ENCODE assay signal across 1 fruit fly cellular context in genomic region chr2L:5982334-5982987, dm6.
TF ChIP-seq lines count a peak whose summit lies in the region.

No protein-coding gene starts in this region.

TF ChIP-seq in whole organism, embryonic, 481 proteins besides CTCF, POLR2A, EP300 and RAD21 (continued from another document and continues in another):
- TF ChIP-seq eyg (GFP tag; optimal IDR thresholded peaks at IDR 0.05; lab: Kevin White, UChicago) = peak; percentile 49
- no peak for TF ChIP-seq gcm2 (GFP tag; optimal IDR thresholded peaks at IDR 0.05; lab: Kevin White, UChicago)
- TF ChIP-seq sqz (GFP tag; optimal IDR thresholded peaks at IDR 0.05; lab: Kevin White, UChicago) = peak; percentile 8
- peak; percentile 56 for TF ChIP-seq CHES-1-like (GFP tag; optimal IDR thresholded peaks at IDR 0.05; lab: Kevin White, UChicago)
- TF ChIP-seq otp (GFP tag; IDR thresholded peaks at IDR 0.05; lab: Robert Waterston, UW) = no peak
- TF ChIP-seq dati (GFP tag; IDR thresholded peaks at IDR 0.05; lab: Robert Waterston, UW) = no peak
- TF ChIP-seq crc (GFP tag; optimal IDR thresholded peaks at IDR 0.05; lab: Kevin White, UChicago) = no peak
- no peak for TF ChIP-seq mam (GFP tag; optimal IDR thresholded peaks at IDR 0.05; lab: Kevin White, UChicago)
- TF ChIP-seq disco-r (GFP tag; optimal IDR thresholded peaks at IDR 0.05; lab: Kevin White, UChicago) = no peak
- TF ChIP-seq CG7786 (GFP tag; optimal IDR thresholded peaks at IDR 0.05; lab: Kevin White, UChicago) = peak; percentile 11
- TF ChIP-seq tap (tag; optimal IDR thresholded peaks at IDR 0.05; lab: Kevin White, UChicago) = no peak
- TF ChIP-seq D19B (GFP tag; optimal IDR thresholded peaks at IDR 0.05; lab: Kevin White, UChicago) = no peak
- peak; percentile 19 for TF ChIP-seq CG30403 (GFP tag; optimal IDR thresholded peaks at IDR 0.05; lab: Kevin White, UChicago)
- TF ChIP-seq Trl (optimal IDR thresholded peaks at IDR 0.05; lab: Kevin White, UChicago) = no peak
- peak; percentile 36 for TF ChIP-seq Trl (GFP tag; optimal IDR thresholded peaks at IDR 0.05; lab: Kevin White, UChicago)
- no peak for TF ChIP-seq cato (GFP tag; optimal IDR thresholded peaks at IDR 0.05; lab: Kevin White, UChicago; ENCODE audit: borderline replicate concordance)
- no peak for TF ChIP-seq CG10274 (GFP tag; optimal IDR thresholded peaks at IDR 0.05; lab: Kevin White, UChicago)
- TF ChIP-seq run (tag; optimal IDR thresholded peaks at IDR 0.05; lab: Kevin White, UChicago) = no peak
- no peak for TF ChIP-seq CG18764 (GFP tag; optimal IDR thresholded peaks at IDR 0.05; lab: Kevin White, UChicago)
- no peak for TF ChIP-seq Stat92E (GFP tag; optimal IDR thresholded peaks at IDR 0.05; lab: Kevin White, UChicago)
- TF ChIP-seq hb (GFP tag; IDR thresholded peaks at IDR 0.05; lab: Robert Waterston, UW; ENCODE audit: partially characterized antibody) = no peak
- TF ChIP-seq en (GFP tag; optimal IDR thresholded peaks at IDR 0.05; lab: Kevin White, UChicago) = no peak
- TF ChIP-seq ab (GFP tag; optimal IDR thresholded peaks at IDR 0.05; lab: Kevin White, UChicago) = no peak
- peak; percentile 11 for TF ChIP-seq CG18262 (tag; optimal IDR thresholded peaks at IDR 0.05; lab: Kevin White, UChicago)
- no peak for TF ChIP-seq Bteb2 (GFP tag; optimal IDR thresholded peaks at IDR 0.05; lab: Kevin White, UChicago)
- peak; percentile 9 for TF ChIP-seq zf30C (GFP tag; optimal IDR thresholded peaks at IDR 0.05; lab: Kevin White, UChicago)
- no peak for TF ChIP-seq bbx (GFP tag; IDR thresholded peaks at IDR 0.05; lab: Robert Waterston, UW; ENCODE audit: partially characterized antibody)
- TF ChIP-seq Vsx1 (GFP tag; optimal IDR thresholded peaks at IDR 0.05; lab: Kevin White, UChicago) = no peak
- no peak for TF ChIP-seq TFAM (GFP tag; optimal IDR thresholded peaks at IDR 0.05; lab: Kevin White, UChicago)
- no peak for TF ChIP-seq CG7963 (GFP tag; IDR thresholded peaks at IDR 0.05; lab: Robert Waterston, UW; ENCODE audit: partially characterized antibody)
- no peak for TF ChIP-seq Tbp (GFP tag; optimal IDR thresholded peaks at IDR 0.05; lab: Kevin White, UChicago)
- TF ChIP-seq CG17359 (tag; optimal IDR thresholded peaks at IDR 0.05; lab: Kevin White, UChicago) = peak; percentile 9
- TF ChIP-seq prd (optimal IDR thresholded peaks at IDR 0.05; lab: Kevin White, UChicago) = no peak
- TF ChIP-seq prd (GFP tag; IDR thresholded peaks at IDR 0.05; lab: Robert Waterston, UW) = no peak
- no peak for TF ChIP-seq H2.0 (GFP tag; IDR thresholded peaks at IDR 0.05; lab: Robert Waterston, UW)
- peak; percentile 38 for TF ChIP-seq lbe (GFP tag; optimal IDR thresholded peaks at IDR 0.05; lab: Kevin White, UChicago)
- TF ChIP-seq so (GFP tag; IDR thresholded peaks at IDR 0.05; lab: Robert Waterston, UW) = no peak
- TF ChIP-seq CG4360 (GFP tag; IDR thresholded peaks at IDR 0.05; lab: Robert Waterston, UW) = no peak
- TF ChIP-seq CG3847 (GFP tag; IDR thresholded peaks at IDR 0.05; lab: Robert Waterston, UW) = no peak
- TF ChIP-seq CG10366 (GFP tag; IDR thresholded peaks at IDR 0.05; lab: Robert Waterston, UW) = no peak
- TF ChIP-seq CG18599 (GFP tag; optimal IDR thresholded peaks at IDR 0.05; lab: Kevin White, UChicago) = peak; percentile 51
- TF ChIP-seq CG12155 (GFP tag; optimal IDR thresholded peaks at IDR 0.05; lab: Kevin White, UChicago) = peak; percentile 51
- no peak for TF ChIP-seq crp (GFP tag; optimal IDR thresholded peaks at IDR 0.05; lab: Kevin White, UChicago)
- TF ChIP-seq CG2120 (GFP tag; optimal IDR thresholded peaks at IDR 0.05; lab: Kevin White, UChicago) = peak; percentile 58
- TF ChIP-seq D (optimal IDR thresholded peaks at IDR 0.05; lab: Kevin White, UChicago) = no peak
- no peak for TF ChIP-seq D (GFP tag; optimal IDR thresholded peaks at IDR 0.05; lab: Kevin White, UChicago)
- no peak for TF ChIP-seq CG12236 (GFP tag; optimal IDR thresholded peaks at IDR 0.05; lab: Kevin White, UChicago)
- no peak for TF ChIP-seq gsb (GFP tag; IDR thresholded peaks at IDR 0.05; lab: Robert Waterston, UW)
- TF ChIP-seq Hr39 (optimal IDR thresholded peaks at IDR 0.05; lab: Kevin White, UChicago) = no peak
- TF ChIP-seq knrl (GFP tag; IDR thresholded peaks at IDR 0.05; lab: Robert Waterston, UW; ENCODE audit: partially characterized antibody) = no peak
- TF ChIP-seq salm (tag; optimal IDR thresholded peaks at IDR 0.05; lab: Kevin White, UChicago) = no peak
- TF ChIP-seq Hmx (GFP tag; optimal IDR thresholded peaks at IDR 0.05; lab: Kevin White, UChicago) = no peak
- TF ChIP-seq CG5180 (GFP tag; optimal IDR thresholded peaks at IDR 0.05; lab: Kevin White, UChicago) = peak; percentile 93
- no peak for TF ChIP-seq lmd (GFP tag; IDR thresholded peaks at IDR 0.05; lab: Robert Waterston, UW)
- TF ChIP-seq Camta (GFP tag; optimal IDR thresholded peaks at IDR 0.05; lab: Kevin White, UChicago) = peak; percentile 28
- no peak for TF ChIP-seq mld (GFP tag; IDR thresholded peaks at IDR 0.05; lab: Robert Waterston, UW; ENCODE audit: partially characterized antibody)
- peak; percentile 54 for TF ChIP-seq B-H2 (GFP tag; optimal IDR thresholded peaks at IDR 0.05; lab: Kevin White, UChicago)
- no peak for TF ChIP-seq Optix (GFP tag; IDR thresholded peaks at IDR 0.05; lab: Robert Waterston, UW)
- no peak for TF ChIP-seq CG6175 (GFP tag; IDR thresholded peaks at IDR 0.05; lab: Robert Waterston, UW)
- no peak for TF ChIP-seq CG7357 (GFP tag; IDR thresholded peaks at IDR 0.05; lab: Robert Waterston, UW)
- TF ChIP-seq CG17361 (GFP tag; IDR thresholded peaks at IDR 0.05; lab: Robert Waterston, UW) = no peak
- TF ChIP-seq repo (GFP tag; optimal IDR thresholded peaks at IDR 0.05; lab: Kevin White, UChicago) = no peak
- TF ChIP-seq CG14965 (GFP tag; optimal IDR thresholded peaks at IDR 0.05; lab: Kevin White, UChicago; ENCODE audit: borderline replicate concordance) = no peak
- TF ChIP-seq CG2202 (tag; optimal IDR thresholded peaks at IDR 0.05; lab: Kevin White, UChicago) = no peak
- TF ChIP-seq Lim3 (GFP tag; IDR thresholded peaks at IDR 0.05; lab: Robert Waterston, UW) = no peak
- TF ChIP-seq CG9797 (GFP tag; optimal IDR thresholded peaks at IDR 0.05; lab: Kevin White, UChicago) = no peak
- no peak for TF ChIP-seq CG5953 (GFP tag; IDR thresholded peaks at IDR 0.05; lab: Robert Waterston, UW)
- peak; percentile 2 for TF ChIP-seq kay (GFP tag; optimal IDR thresholded peaks at IDR 0.05; lab: Kevin White, UChicago)
- no peak for TF ChIP-seq Kr (GFP tag; optimal IDR thresholded peaks at IDR 0.05; lab: Kevin White, UChicago)
- TF ChIP-seq Mes4 (GFP tag; optimal IDR thresholded peaks at IDR 0.05; lab: Kevin White, UChicago) = peak; percentile 23
- TF ChIP-seq fu2 (GFP tag; optimal IDR thresholded peaks at IDR 0.05; lab: Kevin White, UChicago) = peak; percentile 26
- no peak for TF ChIP-seq gem (tag; optimal IDR thresholded peaks at IDR 0.05; lab: Kevin White, UChicago)
- TF ChIP-seq Sry-β (GFP tag; optimal IDR thresholded peaks at IDR 0.05; lab: Kevin White, UChicago) = no peak
- no peak for TF ChIP-seq CG32532 (GFP tag; IDR thresholded peaks at IDR 0.05; lab: Robert Waterston, UW)
- TF ChIP-seq CG2875 (GFP tag; optimal IDR thresholded peaks at IDR 0.05; lab: Kevin White, UChicago) = no peak
- peak; percentile 13 for TF ChIP-seq CG9609 (GFP tag; optimal IDR thresholded peaks at IDR 0.05; lab: Kevin White, UChicago)
- no peak for TF ChIP-seq Mrtf (GFP tag; IDR thresholded peaks at IDR 0.05; lab: Robert Waterston, UW)
- no peak for TF ChIP-seq NFAT (GFP tag; IDR thresholded peaks at IDR 0.05; lab: Robert Waterston, UW)
- TF ChIP-seq luna (GFP tag; optimal IDR thresholded peaks at IDR 0.05; lab: Kevin White, UChicago) = no peak
- TF ChIP-seq Dfd (GFP tag; optimal IDR thresholded peaks at IDR 0.05; lab: Kevin White, UChicago) = no peak
- peak; percentile 26 for TF ChIP-seq kni (GFP tag; optimal IDR thresholded peaks at IDR 0.05; lab: Kevin White, UChicago)
- no peak for TF ChIP-seq CG8089 (GFP tag; optimal IDR thresholded peaks at IDR 0.05; lab: Kevin White, UChicago)
- TF ChIP-seq CG12299 (tag; optimal IDR thresholded peaks at IDR 0.05; lab: Kevin White, UChicago) = no peak
- TF ChIP-seq tio (GFP tag; optimal IDR thresholded peaks at IDR 0.05; lab: Kevin White, UChicago) = no peak
- TF ChIP-seq tna (GFP tag; IDR thresholded peaks at IDR 0.05; lab: Robert Waterston, UW; ENCODE audit: partially characterized antibody) = no peak
- TF ChIP-seq PHDP (tag; optimal IDR thresholded peaks at IDR 0.05; lab: Kevin White, UChicago) = no peak
- peak; percentile 16 for TF ChIP-seq dmrt99B (tag; optimal IDR thresholded peaks at IDR 0.05; lab: Kevin White, UChicago)
- TF ChIP-seq CG7745 (tag; optimal IDR thresholded peaks at IDR 0.05; lab: Kevin White, UChicago) = no peak
- TF ChIP-seq Sox102F (GFP tag; optimal IDR thresholded peaks at IDR 0.05; lab: Kevin White, UChicago) = no peak
- TF ChIP-seq CG31365 (tag; optimal IDR thresholded peaks at IDR 0.05; lab: Kevin White, UChicago) = no peak
- peak; percentile 44 for TF ChIP-seq nerfin-1 (tag; optimal IDR thresholded peaks at IDR 0.05; lab: Kevin White, UChicago)
- peak; percentile 31 to 59 for TF ChIP-seq dpn (GFP tag; optimal IDR thresholded peaks at IDR 0.05; lab: Kevin White, UChicago)
- no peak for TF ChIP-seq amos (GFP tag; IDR thresholded peaks at IDR 0.05; lab: Robert Waterston, UW; ENCODE audit: partially characterized antibody)
- TF ChIP-seq CG42726 (GFP tag; IDR thresholded peaks at IDR 0.05; lab: Robert Waterston, UW; ENCODE audit: partially characterized antibody) = no peak
- TF ChIP-seq CG11560 (tag; IDR thresholded peaks at IDR 0.05; lab: Robert Waterston, UW) = no peak
- no peak for TF ChIP-seq Ravus (GFP tag; IDR thresholded peaks at IDR 0.05; lab: Robert Waterston, UW)
- peak; percentile 34 for TF ChIP-seq odd (GFP tag; optimal IDR thresholded peaks at IDR 0.05; lab: Kevin White, UChicago)
- TF ChIP-seq phol (tag; optimal IDR thresholded peaks at IDR 0.05; lab: Kevin White, UChicago) = no peak
- TF ChIP-seq zen2 (GFP tag; IDR thresholded peaks at IDR 0.05; lab: Robert Waterston, UW; ENCODE audit: partially characterized antibody) = no peak
- no peak for TF ChIP-seq CG4404 (GFP tag; IDR thresholded peaks at IDR 0.05; lab: Robert Waterston, UW)
- TF ChIP-seq ro (GFP tag; IDR thresholded peaks at IDR 0.05; lab: Robert Waterston, UW) = no peak
- TF ChIP-seq Nf-YA (GFP tag; IDR thresholded peaks at IDR 0.05; lab: Robert Waterston, UW) = no peak
- TF ChIP-seq CG13624 (GFP tag; optimal IDR thresholded peaks at IDR 0.05; lab: Kevin White, UChicago) = peak; percentile 53
- peak; percentile 43 for TF ChIP-seq HmgD (GFP tag; optimal IDR thresholded peaks at IDR 0.05; lab: Kevin White, UChicago)
- TF ChIP-seq btn (GFP tag; optimal IDR thresholded peaks at IDR 0.05; lab: Kevin White, UChicago) = no peak
- no peak for TF ChIP-seq CG11085 (GFP tag; IDR thresholded peaks at IDR 0.05; lab: Robert Waterston, UW)
- no peak for TF ChIP-seq ase (GFP tag; IDR thresholded peaks at IDR 0.05; lab: Robert Waterston, UW)
- TF ChIP-seq stwl (tag; optimal IDR thresholded peaks at IDR 0.05; lab: Kevin White, UChicago) = peak; percentile 51
- peak; percentile 99 for TF ChIP-seq ftz-f1 (GFP tag; optimal IDR thresholded peaks at IDR 0.05; lab: Kevin White, UChicago)
- no peak for TF ChIP-seq CG2129 (GFP tag; IDR thresholded peaks at IDR 0.05; lab: Robert Waterston, UW; ENCODE audit: partially characterized antibody)
- peak; percentile 45 for TF ChIP-seq CoRest (tag; optimal IDR thresholded peaks at IDR 0.05; lab: Kevin White, UChicago)
- TF ChIP-seq CkIIα-i1 (GFP tag; IDR thresholded peaks at IDR 0.05; lab: Robert Waterston, UW) = no peak
- no peak for TF ChIP-seq CG10147 (GFP tag; optimal IDR thresholded peaks at IDR 0.05; lab: Kevin White, UChicago)
- TF ChIP-seq wek (GFP tag; optimal IDR thresholded peaks at IDR 0.05; lab: Kevin White, UChicago) = peak; percentile 24
- peak; percentile 45 for TF ChIP-seq CG12071 (GFP tag; optimal IDR thresholded peaks at IDR 0.05; lab: Kevin White, UChicago)
- TF ChIP-seq CG31441 (GFP tag; IDR thresholded peaks at IDR 0.05; lab: Robert Waterston, UW) = no peak
- TF ChIP-seq ap (GFP tag; IDR thresholded peaks at IDR 0.05; lab: Robert Waterston, UW) = no peak
- no peak for TF ChIP-seq CG31388 (GFP tag; optimal IDR thresholded peaks at IDR 0.05; lab: Kevin White, UChicago)
- no peak for TF ChIP-seq CG6813 (GFP tag; optimal IDR thresholded peaks at IDR 0.05; lab: Kevin White, UChicago)
- TF ChIP-seq Sin3A (optimal IDR thresholded peaks at IDR 0.05; lab: Kevin White, UChicago) = no peak
- TF ChIP-seq CG1792 (GFP tag; optimal IDR thresholded peaks at IDR 0.05; lab: Kevin White, UChicago) = no peak
- peak in 1 of 2 experiments; percentile 16 for TF ChIP-seq tll (GFP tag; optimal IDR thresholded peaks at IDR 0.05; lab: Kevin White, UChicago)
- no peak for TF ChIP-seq toy (GFP tag; IDR thresholded peaks at IDR 0.05; lab: Robert Waterston, UW)
- TF ChIP-seq hkb (optimal IDR thresholded peaks at IDR 0.05; lab: Kevin White, UChicago) = no peak
- no peak for TF ChIP-seq hkb (GFP tag; IDR thresholded peaks at IDR 0.05; lab: Robert Waterston, UW)
- no peak for TF ChIP-seq CG16813 (GFP tag; IDR thresholded peaks at IDR 0.05; lab: Robert Waterston, UW; ENCODE audit: partially characterized antibody)
- no peak for TF ChIP-seq chm (GFP tag; IDR thresholded peaks at IDR 0.05; lab: Robert Waterston, UW)
- TF ChIP-seq CG6791 (GFP tag; IDR thresholded peaks at IDR 0.05; lab: Robert Waterston, UW; ENCODE audit: partially characterized antibody) = no peak
- TF ChIP-seq Rfx (GFP tag; IDR thresholded peaks at IDR 0.05; lab: Robert Waterston, UW) = no peak
- peak; percentile 33 for TF ChIP-seq CG11504 (tag; optimal IDR thresholded peaks at IDR 0.05; lab: Kevin White, UChicago)
- no peak for TF ChIP-seq CG6689 (GFP tag; IDR thresholded peaks at IDR 0.05; lab: Robert Waterston, UW)
- no peak for TF ChIP-seq ham (GFP tag; IDR thresholded peaks at IDR 0.05; lab: Robert Waterston, UW)
- peak; percentile 21 for TF ChIP-seq CG9727 (GFP tag; optimal IDR thresholded peaks at IDR 0.05; lab: Kevin White, UChicago)
- no peak for TF ChIP-seq da (GFP tag; optimal IDR thresholded peaks at IDR 0.05; lab: Kevin White, UChicago)
- TF ChIP-seq pum (GFP tag; optimal IDR thresholded peaks at IDR 0.05; lab: Kevin White, UChicago) = no peak
- TF ChIP-seq MESR4 (GFP tag; optimal IDR thresholded peaks at IDR 0.05; lab: Kevin White, UChicago) = peak; percentile 1
- no peak for TF ChIP-seq CG15011 (GFP tag; optimal IDR thresholded peaks at IDR 0.05; lab: Kevin White, UChicago)
- no peak for TF ChIP-seq Hr3 (GFP tag; optimal IDR thresholded peaks at IDR 0.05; lab: Kevin White, UChicago)
- no peak for TF ChIP-seq h (optimal IDR thresholded peaks at IDR 0.05; lab: Kevin White, UChicago)
